Fruit fly (Drosophila melanogaster) ovary, adult (tissue): ENCODE measurements around the gene P5CDh2.

Source experiments
- CG17801 ChIP-seq: fragments of 200-800 bp; optimal IDR thresholded peaks from 2 replicates; lab custom pipeline; 2019; ENCODE audit warnings: missing biosample characterization, mild to moderate bottlenecking, missing genetic modification characterization, moderate library complexity; ENCODE audit not compliant: partially characterized antibody

Gene P5CDh2

DNA sequence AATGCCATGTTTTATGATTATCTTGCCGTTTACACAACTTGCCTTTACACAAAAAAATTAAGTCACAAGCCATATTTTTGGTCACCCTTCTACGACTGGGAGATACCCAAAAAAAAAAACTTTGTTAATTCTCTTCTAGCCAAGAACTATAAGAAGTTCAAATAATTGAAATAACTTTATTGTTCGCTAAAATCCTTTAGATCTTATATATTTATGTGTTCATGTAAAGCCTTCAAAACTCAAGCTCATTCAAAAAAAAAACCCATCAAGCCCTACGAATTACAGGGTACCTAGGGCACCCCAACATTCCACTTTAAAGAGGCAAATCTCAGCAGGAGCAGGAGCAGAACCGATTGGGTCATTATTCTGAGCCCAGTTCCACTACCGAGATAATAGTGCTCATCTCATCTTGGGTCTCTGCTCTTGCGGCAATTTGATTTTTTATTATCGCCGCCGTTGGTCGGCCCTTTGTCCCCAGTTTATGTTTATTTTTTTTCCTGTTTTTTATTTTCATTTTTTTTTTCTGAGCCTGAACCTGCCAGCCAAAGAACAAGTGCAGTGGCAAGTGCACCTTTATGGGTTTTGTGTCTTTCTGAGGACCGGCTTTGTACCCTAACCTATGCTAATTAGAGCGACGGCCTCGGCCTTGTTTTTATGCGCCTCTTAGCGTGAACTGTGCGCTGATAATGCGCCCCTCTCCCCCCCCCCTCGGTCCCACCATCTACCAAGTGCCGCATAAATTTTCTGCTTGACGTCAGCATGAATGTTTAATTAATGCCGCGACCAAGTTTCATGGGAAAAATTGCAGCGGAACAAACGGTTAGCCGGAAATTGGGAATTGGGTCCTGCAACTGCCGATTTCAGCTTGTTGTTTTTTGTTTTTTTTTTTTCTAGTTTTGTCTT lies 36.0 kb upstream of the P5CDh2 start:
- no peak for TF ChIP-seq CG17801 (GFP tag; lab: Kevin White, UChicago)

- no peak for TF ChIP-seq CG17801 (GFP tag; lab: Kevin White, UChicago)
Measured at dm6 chr3R:21843665-21844064, 34.1 kb upstream of the P5CDh2 start, which contains the start of gene Gr93b. Gene Gr93b (minus strand): TSS chr3R:21843765.

- TF ChIP-seq CG17801 (GFP tag; lab: Kevin White, UChicago): no peak
Measured at dm6 chr3R:21845165-21845564, 32.6 kb upstream of the P5CDh2 start, which contains the start of gene Gr93c. Gene Gr93c (minus strand): TSS chr3R:21845265.

DNA sequence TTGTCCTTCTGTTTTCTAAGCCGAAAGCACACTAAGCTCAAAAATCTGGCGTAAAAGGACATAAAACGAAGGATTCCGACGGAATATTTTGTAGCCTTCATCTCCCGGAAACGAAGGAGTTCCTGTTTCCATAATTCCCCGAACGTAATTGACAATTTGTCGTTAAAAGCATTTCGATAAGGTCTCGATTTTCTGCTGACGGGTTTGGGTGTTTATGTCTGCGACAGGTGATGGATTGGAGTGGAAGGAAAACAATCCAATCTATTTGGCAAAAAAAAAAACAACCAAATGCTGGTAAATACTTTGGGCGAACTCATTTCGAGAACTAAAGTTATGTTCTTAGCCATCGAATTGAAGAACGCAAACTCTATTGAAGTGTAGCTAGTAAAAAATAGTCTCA lies 31.2 kb upstream of the P5CDh2 start, which contains the start of gene Gr93d:
TSS of gene Gr93d (minus strand) at position 101 of the 400 bp plus-strand sequence.
- no peak for TF ChIP-seq CG17801 (GFP tag; lab: Kevin White, UChicago)

dm6 chr3R:21847438-21847837 lies 30.3 kb upstream of the P5CDh2 start:
- TF ChIP-seq CG17801 (GFP tag; lab: Kevin White, UChicago): no peak

DNA sequence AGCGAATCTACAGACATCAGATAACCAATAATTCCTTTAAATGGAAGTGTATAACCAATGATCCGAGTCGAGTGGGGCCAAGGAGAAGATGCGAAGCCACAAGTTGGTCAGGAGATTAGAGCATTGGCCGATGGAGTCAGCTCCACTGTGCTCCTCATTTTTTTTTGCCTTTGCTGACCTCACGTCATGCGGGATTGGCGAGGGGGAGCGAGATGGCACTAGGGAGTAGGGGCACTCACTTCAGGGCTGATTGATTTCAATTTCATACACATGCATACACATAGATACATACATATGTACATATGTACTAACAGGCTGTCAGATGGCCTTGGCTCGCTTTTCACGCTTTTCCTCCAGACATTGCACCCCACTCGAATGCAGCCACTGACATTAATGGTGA lies 29.5 kb upstream of the P5CDh2 start:
- no peak for TF ChIP-seq CG17801 (GFP tag; lab: Kevin White, UChicago)

dm6 chr3R:21848987-21849442 lies 28.7 kb upstream of the P5CDh2 start:
- TF ChIP-seq CG17801 (GFP tag; lab: Kevin White, UChicago): peak; percentile 94

dm6 chr3R:21849988-21850460 lies 27.7 kb upstream of the P5CDh2 start:
- no peak for TF ChIP-seq CG17801 (GFP tag; lab: Kevin White, UChicago)

dm6 chr3R:21851592-21852578 lies 25.9 kb upstream of the P5CDh2 start:
- TF ChIP-seq CG17801 (GFP tag; lab: Kevin White, UChicago): no peak

- TF ChIP-seq CG17801 (GFP tag; lab: Kevin White, UChicago): peak; percentile 68
Measured at dm6 chr3R:21852579-21853233, 25.0 kb upstream of the P5CDh2 start.

DNA sequence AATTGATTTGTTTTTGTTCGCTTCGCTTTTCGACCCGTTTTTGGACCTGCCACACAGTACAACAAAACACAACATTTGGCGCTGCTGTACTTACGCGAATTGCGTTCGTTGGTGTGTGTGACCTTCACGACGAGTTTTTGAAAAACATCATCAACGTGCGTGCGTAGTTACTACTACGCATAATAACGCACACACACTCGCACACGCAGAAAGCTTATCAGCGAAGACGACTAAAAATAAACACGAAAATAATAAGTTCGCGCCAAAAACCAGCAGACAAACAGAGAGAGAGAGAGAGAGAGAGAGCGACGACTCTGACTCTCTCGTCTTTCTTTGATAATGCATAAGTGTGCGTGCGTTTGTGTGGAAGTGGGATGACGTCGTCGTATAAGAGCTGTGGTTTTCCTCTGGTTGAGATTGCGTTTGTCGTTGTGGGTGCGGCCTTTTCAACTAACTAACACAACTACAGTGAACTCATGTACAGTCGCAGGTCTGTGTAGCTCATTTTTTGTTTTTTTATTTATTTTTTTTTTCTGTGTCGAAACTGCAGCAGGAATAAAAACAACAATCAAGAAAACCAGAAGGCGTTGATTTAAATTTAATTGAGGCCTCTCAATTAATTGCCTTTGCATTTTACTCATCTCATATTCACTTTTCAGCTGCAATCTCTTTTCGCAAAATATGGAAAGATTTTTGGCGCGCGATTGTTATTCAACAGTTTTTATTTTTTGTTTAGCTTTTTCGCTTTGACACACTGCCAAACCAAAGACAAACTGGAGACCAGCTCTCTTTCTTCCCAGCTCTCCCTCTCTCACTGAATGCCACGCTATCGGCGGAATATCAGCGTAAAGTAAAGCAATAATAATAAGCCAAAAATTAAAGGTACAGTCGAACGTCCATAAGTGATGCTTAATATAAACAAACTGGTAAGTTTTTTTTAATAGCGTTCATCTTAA lies 23.8 kb upstream of the P5CDh2 start:
- peak; percentile 19 for TF ChIP-seq CG17801 (GFP tag; lab: Kevin White, UChicago)

DNA sequence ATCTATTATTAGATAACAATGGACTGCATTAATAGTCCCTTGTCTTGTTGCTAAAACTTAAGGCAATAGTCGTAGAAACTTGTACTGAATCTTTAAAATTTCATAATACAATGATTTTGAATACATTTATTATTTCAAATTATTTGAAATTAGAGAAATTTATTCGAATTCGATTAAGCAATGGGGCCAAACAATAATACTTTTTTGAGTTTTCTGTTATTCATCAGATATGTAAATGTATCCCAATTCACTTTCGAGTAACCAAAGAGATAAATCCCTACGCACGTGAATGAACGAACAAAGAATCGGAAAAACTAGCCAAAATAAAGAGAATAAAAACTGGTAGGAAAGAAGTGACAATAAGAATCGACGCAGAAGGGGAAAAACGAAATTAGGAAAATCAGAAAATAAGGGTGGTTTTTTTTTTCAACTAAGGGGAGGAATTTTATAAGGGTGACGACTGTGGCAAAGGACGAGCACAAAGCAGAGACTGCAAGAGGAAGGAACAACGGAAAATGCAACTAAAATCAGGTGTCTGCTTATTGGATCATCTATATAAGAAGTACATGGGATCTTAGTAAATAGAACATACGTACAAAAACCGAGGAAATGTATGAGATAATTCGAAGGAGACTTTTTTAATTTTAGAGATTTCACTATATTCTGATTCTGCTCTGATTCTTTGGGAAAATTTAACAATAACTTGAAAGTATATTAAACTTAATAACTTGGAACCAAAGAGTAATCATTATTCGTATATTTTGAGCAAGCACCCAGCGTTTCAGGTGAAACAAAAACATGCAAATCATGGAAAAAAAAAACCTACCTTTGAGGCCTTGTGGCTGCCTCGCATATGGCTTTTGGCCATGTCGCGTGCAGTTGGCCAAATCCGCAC lies 22.9 kb upstream of the P5CDh2 start:
- no peak for TF ChIP-seq CG17801 (GFP tag; lab: Kevin White, UChicago)
